Fruit fly (Drosophila melanogaster): ENCODE data around the gene caup.

DNA sequence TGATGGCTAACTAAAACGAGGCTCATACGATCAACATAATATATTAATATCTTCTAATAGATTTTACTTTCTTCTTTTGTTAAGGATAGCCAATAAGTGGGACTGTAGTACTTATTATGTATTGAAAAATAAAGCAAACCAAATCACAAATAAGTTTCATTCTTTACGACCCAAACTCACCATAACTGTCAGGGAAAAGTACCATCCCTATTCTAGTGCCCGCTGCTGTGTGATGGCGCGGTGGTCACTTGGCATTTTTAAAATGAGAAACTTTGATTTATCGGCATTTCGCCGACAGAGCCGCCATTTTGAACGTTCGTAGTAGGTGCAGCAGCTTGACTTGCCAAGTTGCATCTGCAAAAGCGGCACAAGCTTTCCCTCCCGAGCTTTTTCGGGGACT is 43.2 kb downstream of the caup start:
- no peak for TF ChIP-seq cic (GFP tag; optimal IDR thresholded peaks at IDR 0.05)
- no peak for TF ChIP-seq Clk (GFP tag; optimal IDR thresholded peaks at IDR 0.05)

Data from whole organism, adult.